Fruit fly (Drosophila melanogaster) whole organism, prepupa: ENCODE results near the gene CG11586.

Experiments used
- CG11902 ChIP-seq: fragments of 200-800 bp; sonication (Bioruptor generic); optimal IDR thresholded peaks from 3 replicates; lab custom pipeline; 2016; ENCODE audit warnings: missing biosample characterization, missing genetic modification characterization
- CG6276 ChIP-seq: fragments of 200-800 bp; sonication (Bioruptor generic); optimal IDR thresholded peaks from 2 replicates; lab custom pipeline; 2017; ENCODE audit warnings: missing biosample characterization, mild to moderate bottlenecking, missing genetic modification characterization
- Ets21C ChIP-seq: fragments of 200-800 bp; sonication (Bioruptor generic); optimal IDR thresholded peaks from 3 replicates; lab custom pipeline; 2016; ENCODE audit warnings: missing biosample characterization, missing genetic modification characterization
- Hr39 ChIP-seq: fragments of 200-800 bp; sonication (Bioruptor generic); optimal IDR thresholded peaks from 2 replicates; lab custom pipeline; 2016; ENCODE audit warnings: missing biosample characterization, missing genetic modification characterization
- Lpt ChIP-seq: fragments of 200-800 bp; sonication (Bioruptor generic); optimal IDR thresholded peaks from 3 replicates; lab custom pipeline; 2016; ENCODE audit warnings: missing biosample characterization, missing genetic modification characterization
- Smox ChIP-seq: fragments of 200-800 bp; sonication (Bioruptor generic); optimal IDR thresholded peaks from 3 replicates; lab custom pipeline; 2016; ENCODE audit warnings: missing biosample characterization, missing genetic modification characterization
- achi ChIP-seq: fragments of 200-800 bp; sonication (Bioruptor generic); optimal IDR thresholded peaks from 3 replicates; lab custom pipeline; 2016; ENCODE audit warnings: missing biosample characterization, missing genetic modification characterization
- cyc ChIP-seq: fragments of 200-800 bp; sonication (Bioruptor generic); optimal IDR thresholded peaks from 3 replicates; lab custom pipeline; 2016; ENCODE audit warnings: missing biosample characterization, missing genetic modification characterization
- esn ChIP-seq: fragments of 200-800 bp; sonication (Bioruptor generic); optimal IDR thresholded peaks from 2 replicates; lab custom pipeline; 2016; ENCODE audit warnings: missing biosample characterization, mild to moderate bottlenecking, missing genetic modification characterization, moderate library complexity
- lz ChIP-seq: fragments of 200-800 bp; sonication (Bioruptor generic); optimal IDR thresholded peaks from 3 replicates; lab custom pipeline; 2016; ENCODE audit warnings: missing biosample characterization, missing genetic modification characterization

DNA sequence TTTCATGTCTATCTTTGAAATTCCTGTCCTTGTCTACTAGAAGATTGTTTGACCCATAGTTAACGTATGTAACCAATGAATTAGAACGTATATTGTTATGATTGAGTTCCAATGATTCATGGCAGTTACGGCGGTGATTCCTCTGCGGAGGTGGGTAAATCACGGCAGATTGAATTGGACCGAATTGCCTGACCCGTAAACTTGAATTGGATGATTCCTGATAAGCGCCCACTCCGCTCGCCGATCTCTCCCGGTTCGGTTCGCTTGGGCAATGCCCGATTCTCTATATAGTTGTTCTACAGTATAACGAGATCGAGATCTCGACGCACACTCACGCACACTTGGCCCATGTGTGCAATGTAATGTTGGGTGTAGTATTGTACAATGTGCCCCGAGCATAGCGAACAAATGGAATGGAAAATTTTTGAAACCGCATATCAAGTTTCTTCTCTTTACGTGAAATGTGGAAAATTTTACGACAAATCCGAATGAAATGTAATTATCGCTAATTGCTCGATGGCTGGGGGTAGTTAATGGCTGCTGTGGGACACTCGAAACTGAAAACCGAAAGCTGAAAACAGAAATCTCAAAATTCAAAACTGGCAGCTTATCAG lies 30.8 kb downstream of the CG11586 start:
- TF ChIP-seq Smox (GFP tag; lab: Kevin White, UChicago): no peak
- TF ChIP-seq CG6276 (GFP tag; lab: Kevin White, UChicago): no peak
- no peak for TF ChIP-seq CG11902 (GFP tag; lab: Kevin White, UChicago)
- TF ChIP-seq Ets21C (GFP tag; lab: Kevin White, UChicago): no peak
- no peak for TF ChIP-seq esn (GFP tag; lab: Kevin White, UChicago)
- TF ChIP-seq Lpt: no peak
- no peak for TF ChIP-seq cyc (GFP tag; lab: Kevin White, UChicago)
- TF ChIP-seq lz (GFP tag; lab: Kevin White, UChicago): no peak
- no peak for TF ChIP-seq achi (GFP tag; lab: Kevin White, UChicago)
- TF ChIP-seq Hr39 (GFP tag; lab: Kevin White, UChicago): no peak
